Worm (Caenorhabditis elegans): ENCODE results near the gene C56E6.2.

DNA sequence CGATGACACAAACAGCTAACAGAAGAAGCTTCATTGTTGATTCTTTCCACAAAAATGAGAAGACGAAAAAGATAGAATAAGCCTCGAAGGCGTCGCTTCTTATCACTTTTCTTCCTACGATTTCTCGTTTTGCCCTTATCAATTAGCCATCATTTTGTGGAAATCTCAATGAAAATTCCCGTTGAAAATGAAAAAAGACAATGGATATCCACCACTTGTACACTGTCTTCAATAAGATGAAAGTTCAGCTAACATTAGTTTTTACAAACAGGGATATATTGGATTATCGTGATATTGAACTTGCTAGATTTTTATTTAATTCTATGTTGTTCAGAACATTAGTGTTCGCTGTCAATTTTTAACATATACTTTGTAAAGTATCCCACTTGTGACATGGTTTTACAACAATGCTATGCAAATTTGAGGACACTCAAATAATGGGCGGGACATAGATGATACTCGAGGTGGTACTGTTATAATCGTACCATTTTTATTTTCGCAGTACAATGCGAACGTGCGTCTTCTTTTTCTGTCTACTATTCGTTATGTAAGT, 42.0 kb downstream of the C56E6.2 start, which contains the start of the genes F18C5.5 and F18C5.9:
- no peak for TF ChIP-seq sea-2 (GFP tag; IDR thresholded peaks at IDR 0.05)
- TF ChIP-seq C17E4.6 (GFP tag; IDR thresholded peaks at IDR 0.05), result no peak
- TF ChIP-seq dpff-1 (tag; optimal IDR thresholded peaks at IDR 0.05), result no peak
- no peak for TF ChIP-seq bed-2 (GFP tag; IDR thresholded peaks at IDR 0.05)
